Worm (Caenorhabditis elegans) whole organism, early embryonic: ENCODE results near the gene eelo-2.

Source experiments
- B0310.2 ChIP-seq: sonication (generic microtip); optimal IDR thresholded peaks from 2 replicates; lab custom pipeline; 2016; ENCODE audit warnings: mild to moderate bottlenecking, missing genetic modification characterization, missing compliant biosample characterization
- F13C5.2 ChIP-seq: sonication (generic microtip); optimal IDR thresholded peaks from 2 replicates; lab custom pipeline; 2017; ENCODE audit warnings: mild to moderate bottlenecking, missing genetic modification characterization, inconsistent platforms, missing compliant biosample characterization
- aly-1 ChIP-seq: sonication (generic microtip); optimal IDR thresholded peaks from 2 replicates; lab custom pipeline; 2016; ENCODE audit warnings: missing genetic modification characterization, missing compliant biosample characterization
- ama-1 ChIP-seq: fragments of 150-350 bp; optimal IDR thresholded peaks from 2 replicates; lab custom pipeline; 2014
- ceh-13 ChIP-seq: fragments of 200-800 bp; sonication (Bioruptor generic); optimal IDR thresholded peaks from 2 replicates; lab custom pipeline; 2018; ENCODE audit warnings: mild to moderate bottlenecking, missing genetic modification characterization, missing compliant biosample characterization
- ceh-36 ChIP-seq: sonication (generic microtip); optimal IDR thresholded peaks from 2 replicates; lab custom pipeline; 2016; ENCODE audit warnings: missing genetic modification characterization, inconsistent platforms, missing compliant biosample characterization
- ets-7 ChIP-seq: sonication (generic microtip); optimal IDR thresholded peaks from 2 replicates; lab custom pipeline; 2016; ENCODE audit warnings: missing genotype, missing genetic modification characterization, missing compliant biosample characterization
- flt-1 ChIP-seq: fragments of 200-800 bp; sonication (Bioruptor generic); IDR thresholded peaks from 2 replicates; pipeline ENCODE4 v1.3.6; 2022; ENCODE audit warnings: missing genetic modification characterization, missing compliant biosample characterization
- hmbx-1 ChIP-seq: sonication (generic microtip); optimal IDR thresholded peaks from 2 replicates; lab custom pipeline; 2016; ENCODE audit warnings: mild to moderate bottlenecking, missing genetic modification characterization, missing compliant biosample characterization
- hmg-4 ChIP-seq: fragments of 200-800 bp; sonication (Bioruptor generic); optimal IDR thresholded peaks from 2 replicates; lab custom pipeline; 2018; ENCODE audit warnings: mild to moderate bottlenecking, missing genetic modification characterization, missing compliant biosample characterization
- hnd-1 ChIP-seq: sonication (generic microtip); optimal IDR thresholded peaks from 2 replicates; lab custom pipeline; 2016; ENCODE audit warnings: missing genetic modification characterization, missing compliant biosample characterization
- pes-1 ChIP-seq: fragments of 200-800 bp; sonication (Bioruptor generic); IDR thresholded peaks from 2 replicates; pipeline ENCODE4 v1.3.6; 2022; ENCODE audit warnings: missing genetic modification reagents, missing genetic modification characterization, missing compliant biosample characterization
- scrt-1 ChIP-seq: fragments of 200-800 bp; sonication (Bioruptor generic); IDR thresholded peaks from 2 replicates; pipeline ENCODE4 v1.3.6; 2022; ENCODE audit warnings: missing genetic modification characterization, missing compliant biosample characterization
- sea-1 ChIP-seq: fragments of 200-800 bp; sonication (Bioruptor generic); conservative IDR thresholded peaks from 2 replicates; pipeline ENCODE4 v1.3.6; 2022; ENCODE audit warnings: missing genetic modification characterization, missing compliant biosample characterization
- tbx-11 ChIP-seq: fragments of 200-800 bp; sonication (Bioruptor generic); IDR thresholded peaks from 2 replicates; pipeline ENCODE4 v1.3.6; 2022; ENCODE audit warnings: missing genetic modification characterization, missing compliant biosample characterization
- tbx-37 ChIP-seq: fragments of 200-800 bp; sonication (Bioruptor generic); conservative IDR thresholded peaks from 2 replicates; pipeline ENCODE4 v1.3.6; 2022; ENCODE audit warnings: missing genetic modification reagents, missing genetic modification characterization, missing compliant biosample characterization
- tra-4 ChIP-seq: sonication (generic microtip); optimal IDR thresholded peaks from 2 replicates; lab custom pipeline; 2017; ENCODE audit warnings: missing genetic modification characterization, missing compliant biosample characterization

Gene eelo-2

ce11 chrIV:17278363-17278762, 28.4 kb downstream of the eelo-2 start:
- TF ChIP-seq pes-1 (peak; percentile 50; the same call in 1 of the 2 replicates), ama-1 (lab: Kevin White, UChicago) (no peak), F13C5.2 (tag; lab: Kevin White, UChicago) (peak; percentile 96), aly-1 (tag; lab: Kevin White, UChicago) (no peak), tra-4 (tag; lab: Kevin White, UChicago) (peak; percentile 73), ets-7 (tag; lab: Kevin White, UChicago) (no peak), tbx-37 (GFP tag; lab: Robert Waterston, UW) (no peak), tbx-11 (GFP tag; lab: Robert Waterston, UW) (no peak), flt-1 (GFP tag; lab: Robert Waterston, UW) (peak; percentile 67), B0310.2 (tag; lab: Kevin White, UChicago) (peak; percentile 55), hmbx-1 (tag; lab: Kevin White, UChicago) (peak; percentile 69), ceh-36 (tag; lab: Kevin White, UChicago) (peak; percentile 57), hmg-4 (GFP tag; lab: Kevin White, UChicago) (peak; percentile 89), ceh-13 (GFP tag; lab: Kevin White, UChicago) (peak; percentile 65), sea-1 (peak; percentile 83), scrt-1 (GFP tag; lab: Robert Waterston, UW) (no peak), hnd-1 (peak; percentile 53)

DNA sequence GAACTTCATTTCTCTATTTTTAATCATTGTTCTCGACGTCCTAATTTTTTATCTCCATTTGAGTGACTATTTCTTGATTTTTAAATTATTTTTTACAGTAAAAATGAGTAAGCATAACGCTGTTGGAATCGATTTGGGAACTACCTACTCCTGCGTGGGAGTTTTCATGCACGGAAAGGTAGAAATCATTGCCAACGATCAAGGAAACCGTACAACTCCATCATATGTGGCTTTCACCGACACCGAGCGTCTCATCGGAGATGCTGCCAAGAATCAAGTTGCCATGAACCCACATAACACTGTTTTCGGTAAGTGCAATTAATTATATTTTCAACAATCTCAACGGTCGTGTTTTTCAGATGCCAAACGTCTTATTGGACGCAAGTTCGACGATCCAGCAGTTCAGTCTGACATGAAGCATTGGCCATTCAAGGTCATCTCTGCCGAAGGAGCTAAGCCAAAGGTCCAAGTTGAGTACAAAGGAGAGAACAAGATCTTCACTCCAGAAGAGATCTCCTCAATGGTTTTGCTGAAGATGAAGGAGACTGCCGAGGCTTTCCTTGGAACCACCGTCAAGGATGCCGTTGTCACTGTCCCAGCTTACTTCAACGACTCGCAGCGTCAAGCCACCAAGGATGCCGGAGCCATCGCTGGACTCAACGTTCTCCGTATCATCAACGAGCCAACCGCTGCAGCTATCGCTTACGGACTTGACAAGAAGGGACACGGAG, 29.1 kb downstream of the eelo-2 start, which contains the start of gene hsp-1:
Gene hsp-1 (plus strand): TSS at position 99 of the 731 bp plus-strand sequence.
- TF ChIP-seq hnd-1 (no peak), scrt-1 (GFP tag; lab: Robert Waterston, UW) (no peak), tra-4 (tag; lab: Kevin White, UChicago) (no peak), flt-1 (GFP tag; lab: Robert Waterston, UW) (no peak), aly-1 (tag; lab: Kevin White, UChicago) (no peak), hmg-4 (GFP tag; lab: Kevin White, UChicago) (no peak), pes-1 (no peak), F13C5.2 (tag; lab: Kevin White, UChicago) (no peak), B0310.2 (tag; lab: Kevin White, UChicago) (no peak), sea-1 (no peak), tbx-11 (GFP tag; lab: Robert Waterston, UW) (no peak), ets-7 (tag; lab: Kevin White, UChicago) (no peak), tbx-37 (GFP tag; lab: Robert Waterston, UW) (no peak), ceh-13 (GFP tag; lab: Kevin White, UChicago) (no peak), ceh-36 (tag; lab: Kevin White, UChicago) (no peak), ama-1 (lab: Kevin White, UChicago) (no peak), hmbx-1 (tag; lab: Kevin White, UChicago) (no peak)

DNA sequence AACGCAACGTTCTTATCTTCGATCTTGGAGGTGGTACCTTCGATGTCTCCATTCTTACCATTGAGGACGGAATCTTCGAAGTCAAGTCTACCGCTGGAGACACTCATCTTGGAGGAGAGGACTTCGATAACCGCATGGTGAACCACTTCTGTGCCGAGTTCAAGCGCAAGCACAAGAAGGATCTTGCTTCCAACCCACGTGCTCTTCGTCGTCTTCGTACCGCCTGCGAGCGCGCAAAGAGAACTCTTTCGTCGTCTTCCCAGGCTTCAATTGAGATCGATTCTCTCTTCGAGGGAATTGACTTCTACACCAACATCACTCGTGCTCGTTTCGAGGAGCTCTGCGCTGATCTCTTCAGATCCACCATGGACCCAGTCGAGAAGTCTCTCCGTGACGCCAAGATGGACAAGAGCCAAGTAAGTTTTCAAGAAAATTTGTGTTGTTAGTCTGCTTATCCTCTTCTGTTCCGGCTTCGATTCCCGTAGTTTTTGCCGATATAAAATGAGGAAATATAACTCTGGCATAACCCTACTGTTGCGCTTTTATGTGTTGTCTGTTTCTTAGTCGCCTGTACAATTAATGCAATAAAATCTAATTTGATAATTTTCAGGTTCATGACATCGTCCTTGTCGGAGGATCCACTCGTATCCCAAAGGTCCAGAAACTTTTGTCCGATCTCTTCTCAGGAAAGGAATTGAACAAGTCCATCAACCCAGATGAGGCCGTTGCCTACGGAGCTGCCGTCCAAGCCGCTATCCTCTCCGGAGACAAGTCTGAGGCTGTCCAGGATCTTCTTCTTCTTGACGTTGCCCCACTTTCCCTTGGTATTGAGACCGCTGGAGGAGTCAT, 29.9 kb downstream of the eelo-2 start:
- peak; percentile 34 for TF ChIP-seq aly-1 (tag; lab: Kevin White, UChicago)
- 0 out of 2 replicates have a peak, but pooled peaks have one; percentile 52 for TF ChIP-seq sea-1
- no peak for TF ChIP-seq tra-4 (tag; lab: Kevin White, UChicago)

- TF ChIP-seq ama-1 (lab: Kevin White, UChicago) (peak; percentile 85), hmg-4 (GFP tag; lab: Kevin White, UChicago) (no peak), hmbx-1 (tag; lab: Kevin White, UChicago) (no peak), B0310.2 (tag; lab: Kevin White, UChicago) (no peak), flt-1 (GFP tag; lab: Robert Waterston, UW) (0 out of 2 replicates have a peak, but pooled peaks have one; percentile 4)
Observed at ce11 chrIV:17280441-17280939, 30.6 kb downstream of the eelo-2 start.

- TF ChIP-seq B0310.2 (tag; lab: Kevin White, UChicago) (no peak), ceh-13 (GFP tag; lab: Kevin White, UChicago) (no peak), ceh-36 (tag; lab: Kevin White, UChicago) (peak; percentile 42), tbx-37 (GFP tag; lab: Robert Waterston, UW) (0 out of 2 replicates have a peak, but pooled peaks have one; percentile 7)
Observed at ce11 chrIV:17281060-17282021, 31.4 kb downstream of the eelo-2 start.

- no peak for TF ChIP-seq hnd-1
- no peak for TF ChIP-seq aly-1 (tag; lab: Kevin White, UChicago)
- no peak for TF ChIP-seq pes-1
- TF ChIP-seq ceh-36 (tag; lab: Kevin White, UChicago) = no peak
- no peak for TF ChIP-seq tbx-37 (GFP tag; lab: Robert Waterston, UW)
- no peak for TF ChIP-seq tbx-11 (GFP tag; lab: Robert Waterston, UW)
- TF ChIP-seq hmg-4 (GFP tag; lab: Kevin White, UChicago) = no peak
- no peak for TF ChIP-seq B0310.2 (tag; lab: Kevin White, UChicago)
- no peak for TF ChIP-seq ama-1 (lab: Kevin White, UChicago)
- TF ChIP-seq flt-1 (GFP tag; lab: Robert Waterston, UW) = no peak
- TF ChIP-seq hmbx-1 (tag; lab: Kevin White, UChicago) = no peak
- TF ChIP-seq sea-1 = no peak
- TF ChIP-seq tra-4 (tag; lab: Kevin White, UChicago) = no peak
Observed at ce11 chrIV:17284099-17284498, 34.2 kb downstream of the eelo-2 start, which contains the start of gene nra-1. nra-1 (minus strand) TSS chrIV:17284199.
